Worm (Caenorhabditis elegans) whole organism, L3 larva: Measurements from ENCODE around the gene tofu-7.

Experiments used
- ZK546.5 ChIP-seq: sonication (generic microtip); optimal IDR thresholded peaks from 2 replicates; lab custom pipeline; 2017; ENCODE audit warnings: missing biosample characterization, missing genetic modification characterization
- elt-2 ChIP-seq: sonication (generic microtip); optimal IDR thresholded peaks from 2 replicates; lab custom pipeline; 2016; ENCODE audit warnings: missing genetic modification reagents, mild to moderate bottlenecking, missing genetic modification characterization, missing compliant biosample characterization
- fos-1 ChIP-seq: fragments of 150-350 bp; optimal IDR thresholded peaks from 2 replicates; lab custom pipeline; 2014; ENCODE audit warnings: missing biosample characterization, missing genetic modification characterization
- jun-1 ChIP-seq: fragments of 150-350 bp; optimal IDR thresholded peaks from 2 replicates; lab custom pipeline; 2014; ENCODE audit warnings: missing biosample characterization, missing genetic modification reagents, missing genetic modification characterization
- mdl-1 ChIP-seq: fragments of 150-350 bp; optimal IDR thresholded peaks from 2 replicates; lab custom pipeline; 2014; ENCODE audit warnings: missing biosample characterization, missing genetic modification characterization
- mml-1 ChIP-seq: fragments of 150-350 bp; sonication (generic microtip); optimal IDR thresholded peaks from 3 replicates; lab custom pipeline; 2014; ENCODE audit warnings: missing biosample characterization, missing genetic modification characterization
- nhr-12 ChIP-seq: fragments of 150-350 bp; optimal IDR thresholded peaks from 2 replicates; lab custom pipeline; 2014; ENCODE audit warnings: missing biosample characterization, missing genetic modification characterization
- nhr-237 ChIP-seq: fragments of 150-350 bp; optimal IDR thresholded peaks from 2 replicates; lab custom pipeline; 2014; ENCODE audit warnings: missing biosample characterization, missing genetic modification characterization
- nhr-76 ChIP-seq: fragments of 150-350 bp; sonication (generic microtip); optimal IDR thresholded peaks from 5 replicates; lab custom pipeline; 2014; ENCODE audit warnings: missing biosample characterization, missing genetic modification characterization
- nhr-77 ChIP-seq: fragments of 150-350 bp; optimal IDR thresholded peaks from 2 replicates; lab custom pipeline; 2014; ENCODE audit warnings: missing biosample characterization, missing genetic modification characterization
- snpc-4 ChIP-seq: fragments of 150-350 bp; optimal IDR thresholded peaks from 2 replicates; lab custom pipeline; 2014; ENCODE audit warnings: missing biosample characterization, missing genetic modification characterization
- unc-39 ChIP-seq: sonication (generic microtip); optimal IDR thresholded peaks from 4 replicates; lab custom pipeline; 2017; ENCODE audit warnings: missing biosample characterization, missing genetic modification characterization
- unc-62 ChIP-seq: fragments of 150-350 bp; sonication (generic microtip); optimal IDR thresholded peaks from 4 replicates; lab custom pipeline; 2014; ENCODE audit warnings: missing biosample characterization, missing genetic modification reagents, missing genetic modification characterization
- zag-1 ChIP-seq: fragments of 150-350 bp; optimal IDR thresholded peaks from 2 replicates; lab custom pipeline; 2014; ENCODE audit warnings: missing biosample characterization, missing genetic modification characterization

DNA sequence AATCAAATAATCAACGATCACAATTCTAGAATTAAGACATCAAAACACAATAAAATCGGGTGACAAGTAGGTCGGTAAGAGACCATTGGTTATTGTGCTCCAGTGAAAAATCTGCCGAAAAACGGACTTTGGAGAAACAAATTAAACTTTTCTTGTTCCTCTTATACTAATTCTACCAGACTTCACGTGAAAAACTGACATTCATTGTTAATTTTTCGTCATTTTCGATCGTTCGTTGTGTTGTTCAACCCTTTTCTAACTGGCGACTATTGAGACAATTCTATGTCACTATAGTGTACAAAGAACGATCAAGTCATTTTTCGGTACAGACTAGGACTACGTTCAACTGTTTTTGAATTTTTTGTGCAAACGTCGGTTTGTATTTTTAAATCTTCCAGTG is 35.7 kb upstream of the tofu-7 start:
- no peak for TF ChIP-seq mml-1
- no peak for TF ChIP-seq ZK546.5 (tag; lab: Kevin White, UChicago)
- peak; percentile 26 for TF ChIP-seq elt-2 (tag; lab: Kevin White, UChicago)
- no peak for TF ChIP-seq fos-1 (tag; lab: Kevin White, UChicago)
- no peak for TF ChIP-seq nhr-12 (tag; lab: Kevin White, UChicago)
- TF ChIP-seq snpc-4, result no peak
- peak; percentile 22 for TF ChIP-seq jun-1 (tag; lab: Kevin White, UChicago)
- no peak for TF ChIP-seq zag-1 (tag; lab: Kevin White, UChicago)
- TF ChIP-seq nhr-76, result no peak
- no peak for TF ChIP-seq mdl-1 (tag; lab: Kevin White, UChicago)
- TF ChIP-seq unc-62 (GFP tag; lab: Kevin White, UChicago), result no peak
- TF ChIP-seq unc-39, result no peak
- TF ChIP-seq nhr-237 (tag; lab: Kevin White, UChicago), result no peak
- no peak for TF ChIP-seq nhr-77 (tag; lab: Kevin White, UChicago)
